Fruit fly (Drosophila melanogaster): Measurements from ENCODE around the gene CG11889.

The CG11889 gene

dm6 chr3R:25258628-25259240 is 11.3 kb upstream of the CG11889 start, which contains the start of gene CG11857 (continued):
- peak; percentile 80 for TF ChIP-seq run (tag; optimal IDR thresholded peaks at IDR 0.05)
- TF ChIP-seq CG4328 (GFP tag; optimal IDR thresholded peaks at IDR 0.05), result peak; percentile 91
- no peak for TF ChIP-seq h (optimal IDR thresholded peaks at IDR 0.05)
- TF ChIP-seq seq (GFP tag; IDR thresholded peaks at IDR 0.05), result peak; percentile 97
- peak; percentile 97 for TF ChIP-seq CG10462 (GFP tag; optimal IDR thresholded peaks at IDR 0.05)
- peak; percentile 89 for TF ChIP-seq pzg (GFP tag; optimal IDR thresholded peaks at IDR 0.05)
- peak; percentile 96 for TF ChIP-seq CG33557 (GFP tag; optimal IDR thresholded peaks at IDR 0.05)
- TF ChIP-seq Bteb2 (GFP tag; optimal IDR thresholded peaks at IDR 0.05), result peak; percentile 98
- peak; percentile 93 for TF ChIP-seq psq (GFP tag; optimal IDR thresholded peaks at IDR 0.05)
- peak; percentile 96 for TF ChIP-seq Meics (GFP tag; optimal IDR thresholded peaks at IDR 0.05)
- TF ChIP-seq Camta (GFP tag; optimal IDR thresholded peaks at IDR 0.05), result peak; percentile 98
- TF ChIP-seq CG7745 (tag; optimal IDR thresholded peaks at IDR 0.05), result peak; percentile 76
- peak; percentile 98 for TF ChIP-seq CG13424 (tag; optimal IDR thresholded peaks at IDR 0.05)
- TF ChIP-seq tap (tag; optimal IDR thresholded peaks at IDR 0.05), result peak; percentile 95
- peak; percentile 83 for TF ChIP-seq CG31365 (tag; optimal IDR thresholded peaks at IDR 0.05)
- peak; percentile 96 for TF ChIP-seq CG5953 (GFP tag; IDR thresholded peaks at IDR 0.05)
- peak; percentile 98 for TF ChIP-seq unpg (GFP tag; optimal IDR thresholded peaks at IDR 0.05)
- TF ChIP-seq Optix (GFP tag; IDR thresholded peaks at IDR 0.05), result peak; percentile 99
- TF ChIP-seq fd96Cb (tag; optimal IDR thresholded peaks at IDR 0.05), result peak; percentile 98
- TF ChIP-seq stwl (tag; optimal IDR thresholded peaks at IDR 0.05), result peak; percentile 91
- no peak for TF ChIP-seq lov (optimal IDR thresholded peaks at IDR 0.05)
- peak; percentile 98 for TF ChIP-seq lov (GFP tag; IDR thresholded peaks at IDR 0.05)
- TF ChIP-seq CG14050 (GFP tag; IDR thresholded peaks at IDR 0.05), result peak; percentile 98
- peak; percentile 79 for TF ChIP-seq grn (GFP tag; optimal IDR thresholded peaks at IDR 0.05)
- peak; percentile 97 for TF ChIP-seq CG1647 (GFP tag; optimal IDR thresholded peaks at IDR 0.05)
- TF ChIP-seq Dref (GFP tag; IDR thresholded peaks at IDR 0.05), result peak; percentile 81
- peak; percentile 96 for TF ChIP-seq CG4854 (GFP tag; optimal IDR thresholded peaks at IDR 0.05)
- TF ChIP-seq Neu2 (GFP tag; optimal IDR thresholded peaks at IDR 0.05; ENCODE audit: borderline replicate concordance), result peak; percentile 83
- peak; percentile 99 for TF ChIP-seq lmd (GFP tag; IDR thresholded peaks at IDR 0.05)
- TF ChIP-seq CG16815 (GFP tag; optimal IDR thresholded peaks at IDR 0.05), result peak; percentile 97
- TF ChIP-seq lola (GFP tag; optimal IDR thresholded peaks at IDR 0.05), result peak in 1 of 3 experiments; percentile 97
- peak; percentile 90 for TF ChIP-seq D19B (GFP tag; optimal IDR thresholded peaks at IDR 0.05)
- peak; percentile 99 for TF ChIP-seq Ptx1 (GFP tag; IDR thresholded peaks at IDR 0.05)
- peak; percentile 98 for TF ChIP-seq B-H1 (GFP tag; IDR thresholded peaks at IDR 0.05)
- TF ChIP-seq ranshi (GFP tag; IDR thresholded peaks at IDR 0.05), result peak; percentile 99
- TF ChIP-seq p53 (GFP tag; optimal IDR thresholded peaks at IDR 0.05), result peak; percentile 93
- no peak for TF ChIP-seq Lpt (GFP tag; optimal IDR thresholded peaks at IDR 0.05)
- peak; percentile 93 for TF ChIP-seq Sox100B (GFP tag; optimal IDR thresholded peaks at IDR 0.05)
- TF ChIP-seq tio (GFP tag; optimal IDR thresholded peaks at IDR 0.05), result no peak
- TF ChIP-seq Atf3 (GFP tag; optimal IDR thresholded peaks at IDR 0.05), result peak; percentile 98
- peak; percentile 96 for TF ChIP-seq Usf (GFP tag; optimal IDR thresholded peaks at IDR 0.05)
- TF ChIP-seq CG30403 (GFP tag; optimal IDR thresholded peaks at IDR 0.05), result peak; percentile 99
- peak; percentile 80 for TF ChIP-seq Dip2 (GFP tag; IDR thresholded peaks at IDR 0.05)
- TF ChIP-seq sisA (GFP tag; IDR thresholded peaks at IDR 0.05), result peak; percentile 99
- peak; percentile 97 for TF ChIP-seq CG15269 (tag; optimal IDR thresholded peaks at IDR 0.05)
- TF ChIP-seq CG9876 (GFP tag; optimal IDR thresholded peaks at IDR 0.05), result peak; percentile 96
- peak; percentile 91 for TF ChIP-seq CG10565 (GFP tag; optimal IDR thresholded peaks at IDR 0.05)
- peak; percentile 91 for TF ChIP-seq MESR4 (GFP tag; optimal IDR thresholded peaks at IDR 0.05)
- peak; percentile 96 for TF ChIP-seq CG3281 (GFP tag; optimal IDR thresholded peaks at IDR 0.05)
- TF ChIP-seq luna (GFP tag; optimal IDR thresholded peaks at IDR 0.05), result peak; percentile 91
- peak; percentile 100 for TF ChIP-seq sob (GFP tag; IDR thresholded peaks at IDR 0.05)
